Fruit fly (Drosophila melanogaster) whole organism, pupa: ENCODE data around the gene Wdfy2.

Source experiments
- CG12605 ChIP-seq: fragments of 200-800 bp; sonication (Bioruptor generic); IDR thresholded peaks from 2 replicates; pipeline ENCODE4 v1.3.6; 2022; ENCODE audit warnings: missing biosample characterization, missing genetic modification characterization
- CG13204 ChIP-seq: fragments of 200-800 bp; sonication (Bioruptor generic); optimal IDR thresholded peaks from 2 replicates; lab custom pipeline; 2018; ENCODE audit warnings: missing biosample characterization, mild to moderate bottlenecking, missing genetic modification characterization, moderate library complexity
- CG14655 ChIP-seq: fragments of 200-800 bp; sonication (Bioruptor generic); optimal IDR thresholded peaks from 3 replicates; lab custom pipeline; 2017; ENCODE audit warnings: mild to moderate bottlenecking, missing biosample characterization, missing genetic modification reagents, missing genetic modification characterization
- CG15710 ChIP-seq: fragments of 200-800 bp; sonication (Bioruptor generic); optimal IDR thresholded peaks from 2 replicates; lab custom pipeline; 2018; ENCODE audit warnings: missing biosample characterization, mild to moderate bottlenecking, missing genetic modification characterization, moderate library complexity
- CG34367 ChIP-seq: fragments of 200-800 bp; sonication (Bioruptor generic); optimal IDR thresholded peaks from 2 replicates; lab custom pipeline; 2018; ENCODE audit warnings: missing biosample characterization, mild to moderate bottlenecking, missing genetic modification characterization
- CG4496 ChIP-seq: fragments of 200-800 bp; sonication (Bioruptor generic); IDR thresholded peaks from 3 replicates; pipeline ENCODE4 v1.3.6; 2022; ENCODE audit warnings: missing biosample characterization, missing genetic modification characterization
- CG8159 ChIP-seq: fragments of 200-800 bp; sonication (Bioruptor generic); optimal IDR thresholded peaks from 3 replicates; lab custom pipeline; 2018; ENCODE audit warnings: missing biosample characterization, mild to moderate bottlenecking, missing genetic modification characterization, moderate library complexity
- D1 ChIP-seq: fragments of 200-800 bp; sonication (Bioruptor generic); optimal IDR thresholded peaks from 2 replicates; lab custom pipeline; 2018; ENCODE audit warnings: missing biosample characterization, mild to moderate bottlenecking, missing genetic modification characterization, moderate library complexity
- Pif1A ChIP-seq: fragments of 200-800 bp; sonication (Bioruptor generic); optimal IDR thresholded peaks from 3 replicates; lab custom pipeline; 2016; ENCODE audit warnings: missing biosample characterization, missing genetic modification characterization
- Pif1B ChIP-seq: fragments of 200-800 bp; sonication (Bioruptor generic); optimal IDR thresholded peaks from 3 replicates; lab custom pipeline; 2016; ENCODE audit warnings: missing biosample characterization, missing genetic modification characterization
- Snoo ChIP-seq: fragments of 200-800 bp; sonication (Bioruptor generic); optimal IDR thresholded peaks from 3 replicates; lab custom pipeline; 2017; ENCODE audit warnings: missing biosample characterization, mild to moderate bottlenecking, missing genetic modification characterization, inconsistent platforms
- gl ChIP-seq: fragments of 200-800 bp; sonication (Bioruptor generic); optimal IDR thresholded peaks from 2 replicates; lab custom pipeline; 2018; ENCODE audit warnings: missing biosample characterization, mild to moderate bottlenecking, missing genetic modification characterization
- rn ChIP-seq: fragments of 200-800 bp; sonication (Bioruptor generic); IDR thresholded peaks from 2 replicates; pipeline ENCODE4 v1.3.6; 2022; ENCODE audit warnings: missing biosample characterization, missing genetic modification characterization

dm6 chr2L:10457191-10457899 is 34.3 kb downstream of the Wdfy2 start, which contains the start of the genes LManI and LManII:
- TF ChIP-seq CG4496 (no peak), CG12605 (peak; percentile 12; the same call in 1 of the 2 replicates), CG14655 (GFP tag; lab: Kevin White, UChicago) (no peak), rn (GFP tag; lab: Robert Waterston, UW) (no peak), D1 (tag; lab: Kevin White, UChicago) (no peak), gl (tag; lab: Kevin White, UChicago) (no peak), CG15710 (tag; lab: Kevin White, UChicago) (no peak), Snoo (no peak), Pif1A (GFP tag; lab: Kevin White, UChicago) (no peak), CG8159 (no peak), CG13204 (GFP tag; lab: Kevin White, UChicago) (no peak), Pif1B (GFP tag; lab: Kevin White, UChicago) (no peak), CG34367 (tag; lab: Kevin White, UChicago) (no peak)
